Fruit fly (Drosophila melanogaster) Kc167 (cell line): Measurements from ENCODE around the gene RunxB.

Source experiments
- Myc ChIP-seq: fragments of >200 bp; optimal IDR thresholded peaks from 2 replicates; lab custom pipeline; 2017; ENCODE audit warnings: missing external identifiers
- Sin3A ChIP-seq: fragments of >200 bp; optimal IDR thresholded peaks from 2 replicates; lab custom pipeline; 2018; ENCODE audit warnings: missing external identifiers
- h ChIP-seq: fragments of >200 bp; optimal IDR thresholded peaks from 3 replicates; lab custom pipeline; 2018; ENCODE audit warnings: missing external identifiers
- insv ChIP-seq: fragments of >200 bp; optimal IDR thresholded peaks from 3 replicates; lab custom pipeline; 2018; ENCODE audit warnings: missing external identifiers
- psq ChIP-seq: fragments of >200 bp; optimal IDR thresholded peaks from 2 replicates; lab custom pipeline; 2017; ENCODE audit warnings: missing external identifiers
- ttk ChIP-seq: sonication (Bioruptor generic); optimal IDR thresholded peaks from 2 replicates; lab custom pipeline; 2017; ENCODE audit warnings: missing external identifiers

Gene RunxB

DNA sequence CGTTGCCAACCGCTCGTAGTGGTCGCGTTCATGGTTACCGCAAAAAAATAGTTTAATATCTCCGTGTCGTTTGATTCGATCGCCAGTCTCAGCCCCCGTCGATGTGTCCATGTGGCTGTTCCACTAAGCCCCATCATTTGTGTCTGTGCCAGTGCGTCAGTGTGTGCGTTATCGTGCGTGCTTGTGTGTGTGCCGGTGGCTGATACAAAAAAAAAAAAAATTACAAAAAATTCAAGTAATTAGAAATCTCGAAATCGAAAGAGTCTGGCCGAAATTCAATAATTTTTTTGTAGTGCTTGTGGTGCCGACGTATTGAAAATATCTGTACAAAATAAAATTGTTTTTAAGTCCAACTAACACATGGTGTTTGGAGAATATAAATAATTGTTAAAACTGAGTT lies at the start of gene RunxB:
Gene RunxB, plus strand, starts transcription at position 301 of the 400 bp plus-strand sequence.
- TF ChIP-seq Myc (lab: Kevin White, UChicago) (no peak), h (no peak)

DNA sequence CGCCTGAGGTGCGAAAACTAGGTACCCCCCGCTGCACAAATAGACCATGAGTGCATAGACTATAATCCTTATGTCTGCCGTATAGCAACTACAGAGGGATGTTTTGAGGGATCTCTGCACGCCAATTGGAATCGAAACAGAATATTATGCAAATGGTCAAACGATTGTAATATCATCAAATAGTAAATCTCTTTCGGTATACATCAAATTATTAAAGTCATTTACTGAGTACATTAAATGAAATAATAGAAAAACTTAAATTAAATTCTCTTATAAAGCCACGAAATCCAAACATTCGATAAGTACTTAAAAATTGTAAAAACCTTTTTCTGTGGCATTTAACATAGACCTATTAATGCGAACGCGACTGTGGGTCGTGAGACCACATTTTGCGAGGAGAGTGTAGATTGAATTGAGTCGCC lies 49.6 kb upstream of the RunxB start:
- TF ChIP-seq insv = no peak
- no peak for TF ChIP-seq h
- TF ChIP-seq ttk (lab: Kevin White, UChicago) = no peak
- no peak for TF ChIP-seq Sin3A

DNA sequence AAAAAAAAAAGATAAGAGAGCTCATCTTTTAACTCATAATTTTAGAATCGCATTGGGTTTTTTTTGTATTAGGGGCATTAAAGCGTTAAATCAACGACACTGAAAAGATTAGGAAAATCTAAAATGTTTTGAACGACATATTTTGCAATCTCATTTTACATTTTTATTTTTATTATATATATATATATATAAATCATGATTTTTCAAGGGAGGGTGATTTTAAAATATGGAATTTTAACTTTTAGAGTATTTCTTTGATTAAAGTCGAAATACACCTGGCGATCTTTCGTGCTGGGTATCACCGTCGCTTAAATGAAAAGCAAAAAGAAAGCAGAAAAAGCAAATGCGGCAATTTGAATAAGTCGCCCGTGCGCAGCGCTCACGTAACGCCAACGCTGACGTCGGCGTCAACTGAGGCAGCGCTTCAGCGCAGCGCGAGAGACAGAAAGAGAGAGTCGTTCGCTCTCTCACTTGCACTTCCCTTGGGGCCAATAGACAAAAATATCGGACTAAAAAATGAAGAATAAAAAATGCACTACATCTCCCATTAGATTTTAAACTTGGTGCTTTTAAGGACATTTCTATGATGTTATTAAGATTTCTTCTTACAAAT lies 48.8 kb upstream of the RunxB start:
- no peak for TF ChIP-seq insv
- no peak for TF ChIP-seq h

DNA sequence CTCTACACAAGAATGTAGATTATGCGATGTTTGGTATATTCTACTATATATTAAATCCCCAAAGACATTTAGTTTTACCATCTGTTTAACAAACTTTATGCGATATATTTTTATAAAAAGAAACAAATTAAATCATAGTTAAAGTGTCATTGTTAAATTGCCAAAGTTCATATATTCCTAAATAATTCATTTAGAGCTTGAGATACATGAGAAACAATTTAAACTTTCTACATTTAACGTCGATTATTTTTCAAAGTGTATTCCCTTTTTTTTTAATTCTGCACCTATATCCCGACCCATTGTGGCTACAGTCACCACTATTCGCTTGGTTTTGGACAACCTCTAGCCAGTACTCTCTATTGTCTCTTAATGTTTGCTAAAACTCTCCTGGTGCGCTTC lies 48.3 kb upstream of the RunxB start:
- TF ChIP-seq psq (lab: Kevin White, UChicago) = no peak
- TF ChIP-seq h = no peak
- TF ChIP-seq Sin3A = no peak
- TF ChIP-seq Myc (lab: Kevin White, UChicago) = no peak
- no peak for TF ChIP-seq insv
- TF ChIP-seq ttk (lab: Kevin White, UChicago) = no peak

DNA sequence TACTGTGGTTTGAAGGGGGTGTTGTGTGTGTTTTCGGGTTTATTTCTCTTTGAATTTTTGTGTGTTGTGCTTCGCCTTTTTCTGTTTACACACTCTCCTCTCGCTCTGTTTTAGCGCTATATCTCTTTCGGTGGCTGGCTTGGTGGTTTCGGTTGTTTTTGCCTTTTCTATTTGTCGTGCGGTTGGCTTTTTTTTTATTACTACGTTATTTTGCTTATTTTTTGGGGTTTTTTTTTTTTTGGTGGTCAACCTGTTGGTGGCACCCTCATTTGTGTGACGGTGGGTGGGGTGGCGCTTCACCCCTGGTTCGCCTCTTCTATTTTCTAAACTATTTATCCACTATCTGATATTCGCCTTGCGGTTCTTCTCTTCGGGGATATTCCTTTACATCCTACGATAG lies 47.4 kb upstream of the RunxB start:
- TF ChIP-seq Myc (lab: Kevin White, UChicago) (no peak), h (no peak), psq (lab: Kevin White, UChicago) (no peak), insv (no peak), Sin3A (no peak), ttk (lab: Kevin White, UChicago) (no peak)

DNA sequence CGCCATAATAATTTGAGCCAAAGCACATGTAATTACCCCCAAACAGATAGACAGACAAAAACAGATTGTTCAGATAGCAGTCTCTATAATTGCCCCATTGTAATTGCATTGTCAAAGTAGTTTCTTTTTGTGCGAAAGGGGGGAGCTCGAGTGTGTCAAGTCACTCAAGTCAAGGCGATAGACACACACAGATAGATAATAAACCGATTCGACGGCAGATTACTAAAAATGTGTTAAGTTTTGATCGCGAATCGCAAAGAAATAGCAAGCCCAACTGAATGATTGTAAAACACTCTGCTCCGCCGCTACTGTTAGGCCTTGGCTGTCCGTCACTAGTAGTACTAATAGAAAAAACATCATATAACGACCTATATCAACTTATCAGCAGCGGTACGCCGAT lies 45.6 kb upstream of the RunxB start:
- TF ChIP-seq h (no peak), Sin3A (no peak), ttk (lab: Kevin White, UChicago) (no peak), insv (no peak), psq (lab: Kevin White, UChicago) (no peak), Myc (lab: Kevin White, UChicago) (no peak)

DNA sequence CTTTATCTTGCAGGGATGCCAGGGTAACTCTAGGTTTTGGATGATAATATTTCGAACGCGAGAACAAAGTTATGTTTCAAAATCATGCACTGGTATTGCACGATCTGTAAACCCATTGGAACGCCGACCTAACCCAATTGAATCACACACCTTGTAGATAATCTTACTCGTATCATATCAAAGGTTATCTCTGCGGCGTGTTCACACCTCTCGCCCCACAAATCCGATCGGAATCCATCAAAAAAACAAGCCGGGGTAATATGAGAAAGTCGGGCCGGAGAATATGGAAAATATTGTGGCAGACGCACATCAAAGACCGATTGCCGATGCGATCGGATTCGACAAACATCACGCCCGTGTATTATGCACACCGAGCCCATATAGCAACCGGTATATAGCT lies 43.2 kb upstream of the RunxB start:
- no peak for TF ChIP-seq Myc (lab: Kevin White, UChicago)
- TF ChIP-seq psq (lab: Kevin White, UChicago) = no peak
- TF ChIP-seq Sin3A = no peak
- no peak for TF ChIP-seq insv
- TF ChIP-seq ttk (lab: Kevin White, UChicago) = no peak
- TF ChIP-seq h = no peak

DNA sequence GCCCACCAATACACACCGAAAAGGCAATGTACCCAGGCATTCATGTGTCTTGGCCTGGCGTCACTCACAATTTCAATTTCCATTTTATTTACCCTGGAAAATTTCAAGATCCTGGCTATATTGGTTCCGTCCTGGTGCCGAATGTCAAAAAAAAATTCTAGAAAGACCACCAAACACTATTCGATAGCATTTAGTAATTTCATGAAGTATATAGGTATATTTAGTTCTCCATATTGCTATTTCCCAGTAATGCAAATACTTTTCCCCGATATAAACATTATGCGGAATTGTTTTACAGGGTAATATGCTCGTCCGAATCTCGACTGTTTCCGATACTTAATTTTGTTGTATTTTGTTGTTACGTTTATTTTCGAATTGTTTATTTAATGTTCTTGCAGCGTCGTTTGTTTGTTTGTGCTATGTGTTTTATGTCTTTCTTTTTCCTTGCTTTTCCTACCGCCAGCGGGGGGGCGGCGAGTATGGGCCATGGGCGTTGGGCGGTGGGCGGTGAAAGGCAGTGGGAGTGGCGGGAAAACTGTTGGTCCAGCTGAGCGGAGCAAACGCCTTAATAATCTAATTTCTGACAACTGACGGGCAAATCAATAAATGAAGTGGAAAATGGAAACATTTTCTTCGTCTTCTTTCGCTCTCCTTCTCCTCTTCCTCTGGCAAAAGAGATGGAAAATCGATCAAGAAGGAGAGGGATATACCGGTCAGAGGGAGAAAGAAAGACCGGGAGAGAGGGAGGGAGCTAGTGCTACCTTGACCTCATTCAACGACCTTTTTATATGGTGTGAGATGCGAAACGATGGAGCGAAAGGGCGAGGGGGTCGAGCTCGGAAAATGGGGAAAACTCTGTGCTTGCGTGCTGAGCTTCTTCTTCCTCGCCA lies 42.3 kb upstream of the RunxB start:
- TF ChIP-seq Myc (lab: Kevin White, UChicago) (no peak), Sin3A (no peak), psq (lab: Kevin White, UChicago) (no peak), insv (no peak), h (no peak), ttk (lab: Kevin White, UChicago) (no peak)

DNA sequence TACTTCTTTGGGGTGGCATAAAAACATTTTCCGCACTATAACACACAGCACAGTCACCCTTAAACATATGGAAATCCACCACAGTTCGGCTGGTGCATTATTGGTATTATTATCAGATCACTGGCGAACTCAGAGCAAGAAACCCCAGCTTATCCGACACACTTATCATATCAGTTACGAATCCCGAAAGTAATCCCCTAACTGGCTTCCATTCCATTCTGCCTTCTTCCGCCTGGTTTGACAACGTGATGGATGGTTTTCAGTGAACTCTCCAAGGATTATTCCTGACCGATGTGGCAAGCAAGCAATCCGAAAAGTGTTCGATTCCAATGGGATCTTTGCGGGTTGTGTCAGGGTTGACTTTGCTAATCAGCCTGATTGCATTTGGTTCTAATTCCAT lies 39.3 kb upstream of the RunxB start:
- TF ChIP-seq h (no peak), ttk (lab: Kevin White, UChicago) (no peak)

DNA sequence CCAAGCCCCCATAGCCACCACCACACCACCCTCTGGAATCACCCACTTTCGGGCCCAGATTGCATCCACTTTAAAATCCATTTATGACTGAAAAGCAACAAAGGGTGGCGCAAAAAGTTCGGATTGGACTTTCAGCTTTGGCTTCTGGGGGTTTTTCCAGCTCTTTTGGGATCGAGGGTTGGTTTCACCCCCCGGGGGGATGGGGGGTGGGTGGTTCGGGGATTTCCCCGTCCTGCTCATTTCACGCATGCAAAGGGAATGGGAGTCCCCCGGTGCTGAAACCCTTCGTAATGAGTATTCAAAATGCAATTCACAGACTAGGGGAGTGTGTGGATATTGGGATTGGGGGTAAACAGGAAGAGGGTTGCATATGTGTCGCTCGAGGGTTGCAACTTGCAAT lies 38.5 kb upstream of the RunxB start:
- no peak for TF ChIP-seq psq (lab: Kevin White, UChicago)
- no peak for TF ChIP-seq ttk (lab: Kevin White, UChicago)
- TF ChIP-seq insv = no peak
- no peak for TF ChIP-seq h
- TF ChIP-seq Myc (lab: Kevin White, UChicago) = no peak
- no peak for TF ChIP-seq Sin3A

DNA sequence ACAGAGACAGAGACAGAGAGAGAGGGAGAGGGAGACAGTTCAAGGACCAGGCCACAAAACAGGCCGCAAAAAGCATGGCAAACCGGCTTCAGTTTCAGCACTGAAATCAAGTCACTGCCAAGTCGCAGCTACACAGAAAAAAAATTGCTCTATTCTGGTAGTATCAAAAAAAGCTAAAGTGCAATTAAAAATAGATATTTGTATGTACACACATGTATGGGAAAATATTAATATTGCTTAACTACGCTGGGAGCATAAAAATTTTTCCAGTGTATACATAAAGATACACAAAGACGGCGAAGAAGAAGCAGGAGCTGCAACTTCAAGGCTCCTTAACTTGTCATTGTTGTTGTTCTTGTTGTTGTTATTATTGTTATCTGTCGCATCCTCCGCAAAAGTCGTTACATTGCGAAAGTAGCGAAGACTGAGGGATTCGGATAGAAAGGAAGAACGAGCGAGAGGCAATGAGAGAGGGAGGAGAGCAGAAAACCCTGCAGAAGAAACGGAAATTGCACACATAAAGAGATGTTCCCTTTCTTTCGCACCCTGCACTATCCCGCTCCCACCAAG lies 37.2 kb upstream of the RunxB start:
- TF ChIP-seq insv (no peak), h (no peak), psq (lab: Kevin White, UChicago) (no peak), Myc (lab: Kevin White, UChicago) (no peak), Sin3A (no peak), ttk (lab: Kevin White, UChicago) (no peak)

DNA sequence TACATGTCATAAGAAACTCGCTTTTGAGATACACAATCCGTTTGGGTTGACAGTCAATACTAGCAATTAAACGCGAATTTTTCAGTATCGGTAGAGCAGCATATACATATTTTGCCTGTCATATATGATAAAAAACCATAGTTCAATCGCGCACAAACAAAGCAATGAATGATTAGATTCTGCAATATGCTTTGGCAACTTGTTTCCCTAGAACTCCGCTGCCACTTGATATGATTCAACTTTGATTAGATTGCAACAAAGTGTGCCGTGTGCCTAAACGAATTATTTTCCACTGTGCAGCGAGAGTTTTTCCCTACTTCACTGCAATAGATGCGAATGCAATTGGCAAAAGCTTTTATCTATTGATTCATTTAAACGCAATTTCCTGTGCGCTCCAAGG lies 36.7 kb upstream of the RunxB start:
- no peak for TF ChIP-seq ttk (lab: Kevin White, UChicago)
- no peak for TF ChIP-seq psq (lab: Kevin White, UChicago)
- TF ChIP-seq insv = no peak
- TF ChIP-seq Myc (lab: Kevin White, UChicago) = no peak
- TF ChIP-seq Sin3A = no peak
- TF ChIP-seq h = no peak

DNA sequence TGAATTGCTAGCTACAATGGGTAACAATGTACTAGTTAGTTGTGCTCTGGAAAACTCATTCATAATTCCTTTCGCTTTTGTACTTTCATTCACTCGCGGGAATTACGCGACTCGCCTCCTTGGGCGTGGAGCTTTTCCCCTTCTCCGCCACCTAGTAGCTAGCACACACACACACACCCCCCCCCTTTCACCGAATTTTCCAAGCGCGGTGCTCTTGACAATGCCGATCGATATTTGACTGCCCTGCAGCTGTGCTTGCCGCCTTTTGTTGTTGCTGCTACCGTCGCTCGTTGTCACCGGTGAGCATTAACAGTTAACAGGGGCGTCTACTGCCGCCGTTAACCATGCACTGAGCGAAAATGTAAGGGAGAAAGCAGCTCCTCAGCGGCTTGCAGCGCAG lies 36.0 kb upstream of the RunxB start:
- no peak for TF ChIP-seq insv
- TF ChIP-seq Myc (lab: Kevin White, UChicago) = no peak
- no peak for TF ChIP-seq psq (lab: Kevin White, UChicago)
- TF ChIP-seq ttk (lab: Kevin White, UChicago) = no peak
- no peak for TF ChIP-seq h
- no peak for TF ChIP-seq Sin3A
